Worm (Caenorhabditis elegans): ENCODE results near the gene K07C5.9.
A peak's percentile ranks its signal among the peaks of the same experiment; 100 is the strongest.

DNA sequence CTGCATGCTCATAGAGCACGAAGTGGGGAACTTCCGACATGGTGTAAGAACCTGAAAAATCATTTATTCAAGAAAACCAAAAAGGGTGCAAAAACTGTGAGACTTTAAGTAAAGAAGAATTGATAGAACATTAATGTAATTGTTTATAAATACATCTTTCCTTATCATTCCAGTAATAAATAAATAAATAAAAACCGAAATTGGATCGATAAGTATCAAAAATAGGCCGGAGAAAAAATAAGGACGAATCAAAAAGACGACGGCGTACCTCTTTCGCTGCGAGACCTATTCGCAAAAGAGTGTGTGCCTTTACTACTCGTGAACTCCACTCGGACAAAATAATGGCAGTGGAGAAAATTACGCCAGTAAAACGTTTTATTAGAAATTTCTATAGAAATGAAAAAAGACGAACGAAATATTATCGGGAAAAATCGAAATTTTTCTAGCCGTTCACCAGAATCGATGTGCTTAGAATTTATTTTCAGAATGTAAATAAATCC lies 3.0 kb upstream of the K07C5.9 start, which contains the start of gene nol-56:
- TF ChIP-seq ama-1 (optimal IDR thresholded peaks at IDR 0.05): no peak
- TF ChIP-seq nhr-25 (tag; optimal IDR thresholded peaks at IDR 0.05; ENCODE audit: borderline replicate concordance, insufficient read depth): peak; percentile 79
- TF ChIP-seq ztf-11 (tag; optimal IDR thresholded peaks at IDR 0.05): no peak
- TF ChIP-seq nhr-41 (GFP tag; IDR thresholded peaks at IDR 0.05): no peak
